Fruit fly (Drosophila melanogaster) whole organism, embryonic: ENCODE measurements around the gene Gnpat.

ENCODE experiments used
- Abd-B ChIP-seq: fragments of 200-800 bp; sonication (Bioruptor generic); optimal IDR thresholded peaks from 2 replicates; lab custom pipeline; 2018; ENCODE audit warnings: missing biosample characterization, mild to moderate bottlenecking, missing genetic modification characterization, moderate library complexity
- Bdp1 ChIP-seq: fragments of 200-800 bp; sonication (Bioruptor generic); optimal IDR thresholded peaks from 3 replicates; lab custom pipeline; 2016; ENCODE audit warnings: missing biosample characterization, missing genetic modification characterization
- BtbVII ChIP-seq: fragments of 200-800 bp; sonication (Bioruptor generic); optimal IDR thresholded peaks from 3 replicates; lab custom pipeline; 2017; ENCODE audit warnings: missing biosample characterization, mild to moderate bottlenecking, missing genetic modification characterization
- CG10147 ChIP-seq: fragments of 200-800 bp; sonication (Bioruptor generic); optimal IDR thresholded peaks from 2 replicates; lab custom pipeline; 2019; ENCODE audit warnings: missing biosample characterization, mild to moderate bottlenecking, missing genetic modification characterization, moderate library complexity
- CG10431 ChIP-seq: fragments of 200-800 bp; sonication (Bioruptor generic); optimal IDR thresholded peaks from 3 replicates; lab custom pipeline; 2018; ENCODE audit warnings: missing biosample characterization, mild to moderate bottlenecking, missing genetic modification characterization
- CG11696 ChIP-seq: fragments of 200-800 bp; sonication (Bioruptor generic); IDR thresholded peaks from 2 replicates; pipeline ENCODE4 v1.3.6; 2022; ENCODE audit warnings: missing biosample characterization, missing genetic modification characterization
- CG14050 ChIP-seq: fragments of 200-800 bp; sonication (Bioruptor generic); IDR thresholded peaks from 3 replicates; pipeline ENCODE4 v1.3.6; 2022; ENCODE audit warnings: missing biosample characterization, missing genetic modification characterization
- CG14441 ChIP-seq: fragments of 200-800 bp; sonication (Bioruptor generic); IDR thresholded peaks from 2 replicates; pipeline ENCODE4 v1.3.6; 2022; ENCODE audit warnings: missing biosample characterization, missing genetic modification characterization
- CG1603 ChIP-seq: fragments of 200-800 bp; sonication (Bioruptor generic); optimal IDR thresholded peaks from 2 replicates; lab custom pipeline; 2019; ENCODE audit warnings: missing biosample characterization, mild to moderate bottlenecking, missing genetic modification characterization, moderate library complexity
- CG16863 ChIP-seq: fragments of 200-800 bp; sonication (Bioruptor generic); optimal IDR thresholded peaks from 3 replicates; lab custom pipeline; 2016; ENCODE audit warnings: missing biosample characterization, missing genetic modification characterization
- CG17359 ChIP-seq: fragments of 200-800 bp; sonication (Bioruptor generic); optimal IDR thresholded peaks from 3 replicates; lab custom pipeline; 2018; ENCODE audit warnings: missing biosample characterization, mild to moderate bottlenecking, missing genetic modification characterization, moderate library complexity
- CG18619 ChIP-seq: fragments of 200-800 bp; sonication (Bioruptor generic); optimal IDR thresholded peaks from 3 replicates; lab custom pipeline; 2017; ENCODE audit warnings: missing biosample characterization, mild to moderate bottlenecking, missing genetic modification characterization
- CG2116 ChIP-seq: fragments of 200-800 bp; sonication (Bioruptor generic); optimal IDR thresholded peaks from 3 replicates; lab custom pipeline; 2018; ENCODE audit warnings: missing biosample characterization, mild to moderate bottlenecking, missing genetic modification characterization
- CG30403 ChIP-seq: fragments of 200-800 bp; sonication (Bioruptor generic); optimal IDR thresholded peaks from 3 replicates; lab custom pipeline; 2016; ENCODE audit warnings: missing biosample characterization, missing genetic modification characterization
- CG3281 ChIP-seq: fragments of 200-800 bp; sonication (Bioruptor generic); optimal IDR thresholded peaks from 3 replicates; lab custom pipeline; 2017; ENCODE audit warnings: missing biosample characterization, mild to moderate bottlenecking, missing genetic modification characterization
- CG7372 ChIP-seq: fragments of 200-800 bp; sonication (Bioruptor generic); IDR thresholded peaks from 2 replicates; pipeline ENCODE4 v1.3.6; 2022; ENCODE audit warnings: missing biosample characterization, missing genetic modification characterization
- CG7963 ChIP-seq: fragments of 200-800 bp; sonication (Bioruptor generic); IDR thresholded peaks from 3 replicates; pipeline ENCODE4 v1.3.6; 2022; ENCODE audit warnings: missing biosample characterization, missing genetic modification characterization; ENCODE audit not compliant: partially characterized antibody
- CG8089 ChIP-seq: fragments of 200-800 bp; sonication (Bioruptor generic); optimal IDR thresholded peaks from 3 replicates; lab custom pipeline; 2016; ENCODE audit warnings: missing biosample characterization, missing genetic modification characterization
- CG8944 ChIP-seq: fragments of 200-800 bp; sonication (Bioruptor generic); optimal IDR thresholded peaks from 3 replicates; lab custom pipeline; 2016; ENCODE audit warnings: missing biosample characterization, missing genetic modification characterization
- CkIIα-i1 ChIP-seq: fragments of 200-800 bp; sonication (Bioruptor generic); IDR thresholded peaks from 2 replicates; pipeline ENCODE4 v1.3.6; 2022; ENCODE audit warnings: missing biosample characterization, missing genetic modification characterization
- D19B ChIP-seq: fragments of 200-800 bp; sonication (Bioruptor generic); optimal IDR thresholded peaks from 2 replicates; lab custom pipeline; 2017; ENCODE audit warnings: missing biosample characterization, mild to moderate bottlenecking, missing genetic modification characterization
- Dbx ChIP-seq: fragments of 200-800 bp; sonication (Bioruptor generic); IDR thresholded peaks from 3 replicates; pipeline ENCODE4 v1.3.6; 2022; ENCODE audit warnings: missing biosample characterization, missing genetic modification characterization
- Deaf1 ChIP-seq: fragments of 200-800 bp; optimal IDR thresholded peaks from 3 replicates; lab custom pipeline; 2019; ENCODE audit warnings: missing biosample characterization, mild to moderate bottlenecking, missing genetic modification characterization, moderate library complexity
- Doc3 ChIP-seq: fragments of 200-800 bp; sonication (Bioruptor generic); IDR thresholded peaks from 3 replicates; pipeline ENCODE4 v1.3.6; 2022; ENCODE audit warnings: missing biosample characterization, missing genetic modification characterization; ENCODE audit not compliant: partially characterized antibody
- ERR ChIP-seq: fragments of 200-800 bp; sonication (Bioruptor generic); optimal IDR thresholded peaks from 2 replicates; lab custom pipeline; 2016; ENCODE audit warnings: missing biosample characterization, missing genetic modification characterization
- Ets97D ChIP-seq: fragments of 200-800 bp; sonication (Bioruptor generic); optimal IDR thresholded peaks from 3 replicates; lab custom pipeline; 2016; ENCODE audit warnings: missing biosample characterization, missing genetic modification characterization
- Hand ChIP-seq: fragments of 200-800 bp; sonication (Bioruptor generic); optimal IDR thresholded peaks from 2 replicates; lab custom pipeline; 2017; ENCODE audit warnings: mild to moderate bottlenecking, missing biosample characterization, missing genetic modification reagents, missing genetic modification characterization
- PHDP ChIP-seq: fragments of 200-800 bp; sonication (Bioruptor generic); optimal IDR thresholded peaks from 3 replicates; lab custom pipeline; 2018; ENCODE audit warnings: missing biosample characterization, mild to moderate bottlenecking, missing genetic modification characterization, moderate library complexity
- Spps ChIP-seq: fragments of 200-800 bp; sonication (Bioruptor generic); optimal IDR thresholded peaks from 2 replicates; lab custom pipeline; 2018; ENCODE audit warnings: missing biosample characterization, mild to moderate bottlenecking, missing genetic modification characterization
- ap ChIP-seq: fragments of 200-800 bp; sonication (Bioruptor generic); IDR thresholded peaks from 2 replicates; pipeline ENCODE4 v1.3.6; 2022; ENCODE audit warnings: missing biosample characterization, missing genetic modification characterization
- bcd ChIP-seq: fragments of 200-800 bp; sonication (Bioruptor generic); optimal IDR thresholded peaks from 2 replicates; lab custom pipeline; 2017; ENCODE audit warnings: missing biosample characterization, mild to moderate bottlenecking, missing genetic modification characterization
- danr ChIP-seq: fragments of 200-800 bp; sonication (Bioruptor generic); IDR thresholded peaks from 2 replicates; pipeline ENCODE4 v1.3.6; 2022; ENCODE audit warnings: missing biosample characterization, missing genetic modification characterization
- dysf ChIP-seq: fragments of 200-800 bp; sonication (Bioruptor generic); IDR thresholded peaks from 3 replicates; pipeline ENCODE4 v1.3.6; 2022; ENCODE audit warnings: missing biosample characterization, missing genetic modification characterization
- eyg ChIP-seq: fragments of 200-800 bp; sonication (Bioruptor generic); optimal IDR thresholded peaks from 3 replicates; lab custom pipeline; 2016; ENCODE audit warnings: missing biosample characterization, missing genetic modification characterization
- grau ChIP-seq: fragments of 200-800 bp; optimal IDR thresholded peaks from 3 replicates; lab custom pipeline; 2019; ENCODE audit warnings: missing biosample characterization, mild to moderate bottlenecking, missing genetic modification characterization, moderate library complexity
- ham ChIP-seq: fragments of 200-800 bp; sonication (Bioruptor generic); IDR thresholded peaks from 2 replicates; pipeline ENCODE4 v1.3.6; 2022; ENCODE audit warnings: missing biosample characterization, missing genetic modification characterization
- jumu ChIP-seq: fragments of 200-800 bp; sonication (Bioruptor generic); optimal IDR thresholded peaks from 3 replicates; lab custom pipeline; 2016; ENCODE audit warnings: missing biosample characterization, missing genetic modification characterization
- ken ChIP-seq: fragments of 200-800 bp; sonication (Bioruptor generic); IDR thresholded peaks from 3 replicates; pipeline ENCODE4 v1.3.6; 2022; ENCODE audit warnings: missing biosample characterization, missing genetic modification characterization
- klu ChIP-seq: fragments of 200-800 bp; sonication (Bioruptor generic); IDR thresholded peaks from 2 replicates; pipeline ENCODE4 v1.3.6; 2022; ENCODE audit warnings: missing biosample characterization, missing genetic modification characterization
- lbe ChIP-seq: fragments of 200-800 bp; sonication (Bioruptor generic); optimal IDR thresholded peaks from 2 replicates; lab custom pipeline; 2016; ENCODE audit warnings: missing biosample characterization, mild to moderate bottlenecking, missing genetic modification characterization
- nerfin-1 ChIP-seq: fragments of 200-800 bp; sonication (Bioruptor generic); optimal IDR thresholded peaks from 3 replicates; lab custom pipeline; 2019; ENCODE audit warnings: missing biosample characterization, mild to moderate bottlenecking, missing genetic modification characterization, moderate library complexity
- pita ChIP-seq: fragments of 200-800 bp; sonication (Bioruptor generic); optimal IDR thresholded peaks from 2 replicates; lab custom pipeline; 2017; ENCODE audit warnings: missing biosample characterization, mild to moderate bottlenecking, missing genetic modification characterization
- row ChIP-seq: fragments of 200-800 bp; sonication (Bioruptor generic); IDR thresholded peaks from 3 replicates; pipeline ENCODE4 v1.3.6; 2022; ENCODE audit warnings: missing biosample characterization, missing genetic modification characterization
- run ChIP-seq: fragments of 200-800 bp; sonication (Bioruptor generic); optimal IDR thresholded peaks from 3 replicates; lab custom pipeline; 2018; ENCODE audit warnings: missing biosample characterization, mild to moderate bottlenecking, missing genetic modification characterization
- shn ChIP-seq: fragments of 200-800 bp; sonication (Bioruptor generic); optimal IDR thresholded peaks from 3 replicates; lab custom pipeline; 2016; ENCODE audit warnings: missing biosample characterization, missing genetic modification characterization
- ssp ChIP-seq: fragments of 200-800 bp; sonication (Bioruptor generic); IDR thresholded peaks from 2 replicates; pipeline ENCODE4 v1.3.6; 2022; ENCODE audit warnings: missing biosample characterization, missing genetic modification characterization
- tin ChIP-seq: fragments of 200-800 bp; sonication (Bioruptor generic); optimal IDR thresholded peaks from 3 replicates; lab custom pipeline; 2016; ENCODE audit warnings: missing biosample characterization, missing genetic modification characterization
- unpg ChIP-seq: fragments of 200-800 bp; sonication (Bioruptor generic); optimal IDR thresholded peaks from 3 replicates; lab custom pipeline; 2018; ENCODE audit warnings: missing biosample characterization, mild to moderate bottlenecking, missing genetic modification characterization, moderate library complexity
- wdn ChIP-seq: fragments of 200-800 bp; sonication (Bioruptor generic); IDR thresholded peaks from 2 replicates; pipeline ENCODE4 v1.3.6; 2022; ENCODE audit warnings: missing biosample characterization, missing genetic modification characterization
- zen ChIP-seq: fragments of 200-800 bp; sonication (Bioruptor generic); optimal IDR thresholded peaks from 3 replicates; lab custom pipeline; 2018; ENCODE audit warnings: missing biosample characterization, mild to moderate bottlenecking, missing genetic modification characterization, moderate library complexity
- zfh1 ChIP-seq: fragments of 200-800 bp; sonication (Bioruptor generic); IDR thresholded peaks from 3 replicates; pipeline ENCODE4 v1.3.6; 2022; ENCODE audit warnings: missing biosample characterization, missing genetic modification characterization

Gnpat gene

dm6 chr3R:25462642-25463317, 28.0 kb downstream of the Gnpat start (continued):
- TF ChIP-seq ssp: no peak
- TF ChIP-seq klu (GFP tag; lab: Robert Waterston, UW): no peak; the same call in 1 of the 2 replicates
- peak; percentile 44; the same call in 1 of the 2 replicates for TF ChIP-seq wdn (GFP tag; lab: Robert Waterston, UW)
- TF ChIP-seq row (GFP tag; lab: Robert Waterston, UW): peak; percentile 73
- peak; percentile 53 for TF ChIP-seq PHDP
- peak; percentile 30 for TF ChIP-seq D19B (GFP tag; lab: Kevin White, UChicago)
- TF ChIP-seq Bdp1 (GFP tag; lab: Kevin White, UChicago): no peak
- no peak for TF ChIP-seq Spps (tag; lab: Kevin White, UChicago)
- no peak for TF ChIP-seq zen (tag; lab: Kevin White, UChicago)
- TF ChIP-seq shn: no peak
- no peak for TF ChIP-seq CG2116 (GFP tag; lab: Kevin White, UChicago)
- no peak for TF ChIP-seq ERR (GFP tag; lab: Kevin White, UChicago)
- no peak for TF ChIP-seq ken (GFP tag; lab: Robert Waterston, UW)
- TF ChIP-seq run (tag; lab: Kevin White, UChicago): no peak
- no peak; the same call in 1 of the 2 replicates for TF ChIP-seq danr (GFP tag; lab: Robert Waterston, UW)
- peak; percentile 43 for TF ChIP-seq unpg (GFP tag; lab: Kevin White, UChicago)
- TF ChIP-seq CG30403 (GFP tag; lab: Kevin White, UChicago): peak; percentile 2
- peak; percentile 75 for TF ChIP-seq CG14441
- peak; percentile 32 for TF ChIP-seq bcd (GFP tag; lab: Kevin White, UChicago)
- TF ChIP-seq jumu (GFP tag; lab: Kevin White, UChicago): no peak
- no peak for TF ChIP-seq ham (GFP tag; lab: Robert Waterston, UW)
- no peak for TF ChIP-seq zfh1 (GFP tag; lab: Robert Waterston, UW)
- TF ChIP-seq CG11696 (GFP tag; lab: Robert Waterston, UW): no peak
- TF ChIP-seq Ets97D (GFP tag; lab: Kevin White, UChicago): no peak
- TF ChIP-seq CG7372 (GFP tag; lab: Robert Waterston, UW): peak; percentile 70
- TF ChIP-seq CG10147 (GFP tag; lab: Kevin White, UChicago): peak; percentile 45
- no peak for TF ChIP-seq CG8089
- TF ChIP-seq CG18619 (GFP tag; lab: Kevin White, UChicago): peak; percentile 2
- TF ChIP-seq CG16863 (GFP tag; lab: Kevin White, UChicago): no peak
- TF ChIP-seq tin (GFP tag; lab: Kevin White, UChicago): no peak
- TF ChIP-seq ap (GFP tag; lab: Robert Waterston, UW): no peak
- peak; percentile 61; the same call in 2 of the 3 replicates for TF ChIP-seq dysf (GFP tag; lab: Robert Waterston, UW)
- no peak for TF ChIP-seq Hand (GFP tag; lab: Kevin White, UChicago)
- TF ChIP-seq CG8944 (GFP tag; lab: Kevin White, UChicago): no peak
- no peak for TF ChIP-seq CG7963 (GFP tag; lab: Robert Waterston, UW)
- TF ChIP-seq grau (tag; lab: Kevin White, UChicago): peak; percentile 65
- TF ChIP-seq BtbVII (GFP tag; lab: Kevin White, UChicago): no peak
- TF ChIP-seq Dbx (GFP tag; lab: Robert Waterston, UW): no peak; the same call in 2 of the 3 replicates
- TF ChIP-seq CG14050 (GFP tag; lab: Robert Waterston, UW): no peak
- TF ChIP-seq pita (GFP tag; lab: Kevin White, UChicago): no peak
- TF ChIP-seq CG1603 (tag; lab: Kevin White, UChicago): no peak
- TF ChIP-seq CkIIα-i1 (GFP tag; lab: Robert Waterston, UW): no peak
- no peak for TF ChIP-seq eyg (GFP tag; lab: Kevin White, UChicago)
- TF ChIP-seq CG17359 (tag; lab: Kevin White, UChicago): peak; percentile 56
- peak; percentile 22 for TF ChIP-seq Deaf1 (tag; lab: Kevin White, UChicago)
- peak; percentile 13 for TF ChIP-seq Abd-B (GFP tag; lab: Kevin White, UChicago)
- TF ChIP-seq Doc3 (GFP tag; lab: Robert Waterston, UW): no peak
- TF ChIP-seq lbe (GFP tag; lab: Kevin White, UChicago): peak; percentile 80
- TF ChIP-seq CG10431: no peak
- peak; percentile 39 for TF ChIP-seq CG3281
- TF ChIP-seq nerfin-1: no peak
